Worm (Caenorhabditis elegans): ENCODE data around the gene F56C3.1.
"Not testable (repeated sequence)": the region's sequence is repeated elsewhere in the genome, so short reads cannot be mapped to it uniquely, and the experiment has no call there.

The F56C3.1 gene

ce11 chrX:1403971-1404370 is 16.9 kb downstream of the F56C3.1 start, which contains the start of gene ZK402.1:
ZK402.1 (plus strand) TSS chrX:1404271.
- not testable (repeated sequence) for TF ChIP-seq nhr-23, pqm-1, egl-5 (tag; optimal IDR thresholded peaks at IDR 0.05)

ce11 chrX:1409224-1409623 is 22.1 kb downstream of the F56C3.1 start:
- TF ChIP-seq ama-1 (optimal IDR thresholded peaks at IDR 0.05) = no peak

- no peak for TF ChIP-seq lin-15B (tag; optimal IDR thresholded peaks at IDR 0.05)
- TF ChIP-seq eor-1 (tag; optimal IDR thresholded peaks at IDR 0.05) = no peak
- TF ChIP-seq ceh-16 (tag; optimal IDR thresholded peaks at IDR 0.05) = no peak
- no peak for TF ChIP-seq ztf-4 (tag; optimal IDR thresholded peaks at IDR 0.05)
- TF ChIP-seq pha-4 (tag; optimal IDR thresholded peaks at IDR 0.05) = no peak
- TF ChIP-seq egl-5 (tag; optimal IDR thresholded peaks at IDR 0.05) = no peak
- no peak for TF ChIP-seq jun-1 (tag; optimal IDR thresholded peaks at IDR 0.05)
- no peak for TF ChIP-seq skn-1 (tag; optimal IDR thresholded peaks at IDR 0.05)
- TF ChIP-seq nhr-12 (tag; optimal IDR thresholded peaks at IDR 0.05) = no peak
- TF ChIP-seq nhr-25 (tag; optimal IDR thresholded peaks at IDR 0.05) = no peak
- no peak for TF ChIP-seq egl-27 (tag; optimal IDR thresholded peaks at IDR 0.05)
- no peak for TF ChIP-seq ceh-9 (tag; optimal IDR thresholded peaks at IDR 0.05)
Observed at ce11 chrX:1410552-1410951, 23.4 kb downstream of the F56C3.1 start, which contains the start of gene abu-2. abu-2 (minus strand) TSS chrX:1410652.

DNA sequence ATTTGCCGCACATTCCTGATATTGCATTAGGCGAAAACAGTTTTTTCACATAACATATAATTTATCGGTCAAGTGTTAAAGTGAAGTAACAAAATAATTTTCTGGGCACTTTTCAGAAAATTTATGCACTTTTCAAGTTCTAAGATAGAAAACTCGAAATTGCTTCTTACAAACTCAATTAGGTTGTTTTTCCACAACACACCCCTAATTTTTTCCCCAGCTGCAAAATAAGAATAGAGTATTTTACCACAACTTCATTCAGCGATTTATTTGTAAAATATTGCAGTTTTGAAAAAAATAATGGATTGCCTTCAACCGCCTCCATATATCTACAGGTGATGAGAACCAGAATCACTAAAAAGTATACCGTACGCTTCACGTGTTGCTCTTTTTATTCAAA is 25.7 kb downstream of the F56C3.1 start, which contains the start of gene srh-19:
Gene srh-19 (plus strand): TSS at position 301 of the 400 bp plus-strand sequence.
- TF ChIP-seq daf-12 (tag; optimal IDR thresholded peaks at IDR 0.05) (no peak), elt-2 (tag; optimal IDR thresholded peaks at IDR 0.05) (no peak), pha-4 (tag; optimal IDR thresholded peaks at IDR 0.05) (no peak), mml-1 (tag; optimal IDR thresholded peaks at IDR 0.05) (no peak), zag-1 (tag; optimal IDR thresholded peaks at IDR 0.05) (no peak), R02D3.7 (tag; optimal IDR thresholded peaks at IDR 0.05) (no peak), nhr-28 (tag; optimal IDR thresholded peaks at IDR 0.05) (no peak), ama-1 (optimal IDR thresholded peaks at IDR 0.05) (no peak)

DNA sequence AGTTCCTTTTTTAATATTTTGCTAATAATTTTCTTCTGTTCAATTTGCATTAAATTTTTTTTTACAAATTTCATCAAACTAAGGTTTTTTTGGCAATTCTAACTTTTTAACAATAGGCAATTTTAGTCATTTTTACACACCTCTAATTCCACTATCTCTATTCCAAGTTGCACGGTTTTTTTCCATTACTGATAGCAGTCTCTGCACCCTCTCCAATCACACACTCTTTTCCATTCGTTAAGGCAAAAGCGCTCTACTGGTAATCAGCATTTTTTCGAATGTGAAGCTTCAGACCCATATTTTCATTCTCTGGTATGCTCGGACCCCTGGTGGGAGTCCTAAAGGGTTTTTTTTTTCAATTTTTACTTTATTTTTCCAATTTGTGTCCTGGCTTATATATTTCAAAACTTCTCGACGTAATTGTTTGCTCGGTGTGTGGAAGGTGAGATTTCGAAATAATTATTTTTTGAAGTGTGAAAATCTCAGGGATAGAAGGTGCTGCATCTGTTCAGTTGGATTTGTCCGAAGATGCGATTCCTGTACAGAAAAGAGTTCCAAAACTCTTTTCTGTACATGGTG is 29.7 kb downstream of the F56C3.1 start, which contains the start of the genes F19G12.4 and F19G12.8:
Gene F19G12.4 (plus strand): TSS at position 529 of the 579 bp plus-strand sequence.
Gene F19G12.8 (plus strand): TSS at position 545 of the 579 bp plus-strand sequence.
- TF ChIP-seq lin-39 (tag; optimal IDR thresholded peaks at IDR 0.05) = no peak
- TF ChIP-seq fos-1 (tag; optimal IDR thresholded peaks at IDR 0.05) = no peak
- no peak for TF ChIP-seq nhr-23 (tag; optimal IDR thresholded peaks at IDR 0.05)
- TF ChIP-seq egl-27 (tag; optimal IDR thresholded peaks at IDR 0.05) = no peak
- TF ChIP-seq skn-1 (tag; optimal IDR thresholded peaks at IDR 0.05) = peak; percentile 54
- no peak for TF ChIP-seq elt-1 (tag; optimal IDR thresholded peaks at IDR 0.05)
- no peak for TF ChIP-seq daf-12 (tag; optimal IDR thresholded peaks at IDR 0.05)
- TF ChIP-seq elt-2 (tag; optimal IDR thresholded peaks at IDR 0.05) = peak; percentile 62
- no peak for TF ChIP-seq nfya-1 (tag; optimal IDR thresholded peaks at IDR 0.05; ENCODE audit: insufficient read depth)
- TF ChIP-seq jun-1 (tag; optimal IDR thresholded peaks at IDR 0.05) = no peak
- TF ChIP-seq eor-1 (tag; optimal IDR thresholded peaks at IDR 0.05) = no peak
- TF ChIP-seq nhr-11 (tag; optimal IDR thresholded peaks at IDR 0.05) = no peak
- TF ChIP-seq nhr-43 (tag; optimal IDR thresholded peaks at IDR 0.05; ENCODE audit: poor library complexity, severe bottlenecking) = no peak
- TF ChIP-seq pqm-1 (tag; optimal IDR thresholded peaks at IDR 0.05) = peak; percentile 38
- TF ChIP-seq nhr-28 (tag; optimal IDR thresholded peaks at IDR 0.05) = no peak
- no peak for TF ChIP-seq R02D3.7 (tag; optimal IDR thresholded peaks at IDR 0.05)

- no peak for TF ChIP-seq hmg-11 (tag; optimal IDR thresholded peaks at IDR 0.05)
- TF ChIP-seq skn-1 (tag; optimal IDR thresholded peaks at IDR 0.05) = peak; percentile 92
- TF ChIP-seq aly-2 (tag; optimal IDR thresholded peaks at IDR 0.05) = no peak
- no peak for TF ChIP-seq egl-5 (tag; optimal IDR thresholded peaks at IDR 0.05)
- TF ChIP-seq pha-4 (tag; optimal IDR thresholded peaks at IDR 0.05) = peak; percentile 14
- peak; percentile 43 for TF ChIP-seq elt-2 (tag; optimal IDR thresholded peaks at IDR 0.05)
Observed at ce11 chrX:1419163-1419696, 32.1 kb downstream of the F56C3.1 start, which contains the start of gene F19G12.9. F19G12.9 (plus strand) TSS chrX:1419213.
